Worm (Caenorhabditis elegans) whole organism, late embryonic: Measurements from ENCODE around the gene C47E12.10.

ENCODE experiments used
- F13H6.1 ChIP-seq: sonication (generic microtip); optimal IDR thresholded peaks from 2 replicates; lab custom pipeline; 2016; ENCODE audit warnings: missing genetic modification characterization, missing compliant biosample characterization
- K02D7.2 ChIP-seq: sonication (generic microtip); optimal IDR thresholded peaks from 2 replicates; lab custom pipeline; 2017; ENCODE audit warnings: mild to moderate bottlenecking, missing genetic modification characterization, missing compliant biosample characterization
- ahr-1 ChIP-seq: sonication (generic microtip); optimal IDR thresholded peaks from 2 replicates; lab custom pipeline; 2016; ENCODE audit warnings: missing genetic modification characterization, missing compliant biosample characterization
- ceh-14 ChIP-seq: sonication (generic microtip); optimal IDR thresholded peaks from 2 replicates; lab custom pipeline; 2016; ENCODE audit warnings: missing genotype, missing genetic modification characterization, missing compliant biosample characterization
- ceh-18 ChIP-seq: sonication (generic microtip); optimal IDR thresholded peaks from 2 replicates; lab custom pipeline; 2016; ENCODE audit warnings: missing genetic modification characterization, missing compliant biosample characterization
- ceh-19 ChIP-seq: fragments of 200-800 bp; sonication (Bioruptor generic); optimal IDR thresholded peaks from 2 replicates; lab custom pipeline; 2018; ENCODE audit warnings: mild to moderate bottlenecking, missing genetic modification characterization, missing compliant biosample characterization
- ceh-22 ChIP-seq: sonication (generic microtip); optimal IDR thresholded peaks from 2 replicates; lab custom pipeline; 2017; ENCODE audit warnings: missing biosample characterization, missing genetic modification characterization
- ceh-24 ChIP-seq: sonication (generic microtip); optimal IDR thresholded peaks from 2 replicates; lab custom pipeline; 2016; ENCODE audit warnings: mild to moderate bottlenecking, missing genetic modification characterization, missing compliant biosample characterization
- ceh-34 ChIP-seq: sonication (generic microtip); optimal IDR thresholded peaks from 2 replicates; lab custom pipeline; 2016; ENCODE audit warnings: mild to moderate bottlenecking, missing genetic modification characterization, missing compliant biosample characterization
- ceh-45 ChIP-seq: fragments of 200-800 bp; sonication (Bioruptor generic); IDR thresholded peaks from 2 replicates; pipeline ENCODE4 v1.3.6; 2022; ENCODE audit warnings: missing genetic modification reagents, missing genetic modification characterization, missing compliant biosample characterization
- ceh-9 ChIP-seq: sonication (generic microtip); optimal IDR thresholded peaks from 2 replicates; lab custom pipeline; 2016; ENCODE audit warnings: mild to moderate bottlenecking, missing genetic modification characterization, inconsistent platforms, missing compliant biosample characterization
- elt-2 ChIP-seq: sonication (generic microtip); optimal IDR thresholded peaks from 2 replicates; lab custom pipeline; 2016; ENCODE audit warnings: missing genetic modification reagents, missing genetic modification characterization, missing compliant biosample characterization
- elt-4 ChIP-seq: sonication (generic microtip); optimal IDR thresholded peaks from 2 replicates; lab custom pipeline; 2016; ENCODE audit warnings: missing genetic modification characterization, missing compliant biosample characterization
- ets-4 ChIP-seq: sonication (generic microtip); optimal IDR thresholded peaks from 2 replicates; lab custom pipeline; 2016; ENCODE audit warnings: missing genetic modification characterization, missing compliant biosample characterization
- eyg-1 ChIP-seq: sonication (generic microtip); optimal IDR thresholded peaks from 2 replicates; lab custom pipeline; 2016; ENCODE audit warnings: missing genotype, missing genetic modification characterization, missing compliant biosample characterization
- fkh-10 ChIP-seq: fragments of 150-350 bp; optimal IDR thresholded peaks from 2 replicates; lab custom pipeline; 2014; ENCODE audit warnings: missing biosample characterization, missing genetic modification reagents, missing genetic modification characterization
- fkh-6 ChIP-seq: sonication (generic microtip); optimal IDR thresholded peaks from 2 replicates; lab custom pipeline; 2016; ENCODE audit warnings: missing genetic modification characterization, missing compliant biosample characterization
- gmeb-2 ChIP-seq: sonication (generic microtip); optimal IDR thresholded peaks from 2 replicates; lab custom pipeline; 2016; ENCODE audit warnings: missing genetic modification characterization, inconsistent platforms, missing compliant biosample characterization
- hlh-13 ChIP-seq: fragments of 200-800 bp; sonication (Bioruptor generic); optimal IDR thresholded peaks from 2 replicates; lab custom pipeline; 2018; ENCODE audit warnings: mild to moderate bottlenecking, missing genetic modification characterization, missing compliant biosample characterization
- hlh-15 ChIP-seq: sonication (generic microtip); optimal IDR thresholded peaks from 2 replicates; lab custom pipeline; 2016; ENCODE audit warnings: missing genetic modification characterization, missing compliant biosample characterization
- hlh-8 ChIP-seq: sonication (generic microtip); optimal IDR thresholded peaks from 2 replicates; lab custom pipeline; 2016; ENCODE audit warnings: missing genotype, missing genetic modification characterization, missing compliant biosample characterization
- lin-11 ChIP-seq: fragments of 200-800 bp; sonication (Bioruptor generic); optimal IDR thresholded peaks from 2 replicates; lab custom pipeline; 2018; ENCODE audit warnings: mild to moderate bottlenecking, missing genetic modification characterization, missing compliant biosample characterization
- madf-2 ChIP-seq: sonication (generic microtip); optimal IDR thresholded peaks from 2 replicates; lab custom pipeline; 2017; ENCODE audit warnings: missing genetic modification characterization, missing compliant biosample characterization
- mec-3 ChIP-seq: sonication (generic microtip); optimal IDR thresholded peaks from 2 replicates; lab custom pipeline; 2016; ENCODE audit warnings: borderline replicate concordance, missing genetic modification characterization, missing compliant biosample characterization
- npax-4 ChIP-seq: sonication (generic microtip); optimal IDR thresholded peaks from 2 replicates; lab custom pipeline; 2016; ENCODE audit warnings: missing genetic modification characterization, missing compliant biosample characterization
- odd-2 ChIP-seq: sonication (generic microtip); optimal IDR thresholded peaks from 2 replicates; lab custom pipeline; 2017; ENCODE audit warnings: antibody characterized with exemption, mild to moderate bottlenecking, missing genetic modification characterization, missing compliant biosample characterization
- pag-3 ChIP-seq: sonication (generic microtip); optimal IDR thresholded peaks from 2 replicates; lab custom pipeline; 2016; ENCODE audit warnings: missing compliant biosample characterization, missing genetic modification characterization, borderline replicate concordance
- pat-9 ChIP-seq: fragments of 200-800 bp; sonication (Bioruptor generic); optimal IDR thresholded peaks from 2 replicates; lab custom pipeline; 2018; ENCODE audit warnings: mild to moderate bottlenecking, missing genetic modification characterization, moderate library complexity, missing compliant biosample characterization
- pax-1 ChIP-seq: fragments of 150-350 bp; optimal IDR thresholded peaks from 2 replicates; lab custom pipeline; 2014; ENCODE audit warnings: missing biosample characterization, missing genetic modification characterization
- pha-2 ChIP-seq: sonication (generic microtip); optimal IDR thresholded peaks from 2 replicates; lab custom pipeline; 2017; ENCODE audit warnings: mild to moderate bottlenecking, missing genetic modification characterization, missing compliant biosample characterization
- pha-4 ChIP-seq: fragments of 150-350 bp; optimal IDR thresholded peaks from 2 replicates; lab custom pipeline; 2018; ENCODE audit warnings: missing biosample characterization, missing genetic modification reagents, missing genetic modification characterization
- pqm-1 ChIP-seq: sonication (generic microtip); optimal IDR thresholded peaks from 2 replicates; lab custom pipeline; 2016; ENCODE audit warnings: missing genetic modification characterization, missing compliant biosample characterization
- ref-2 ChIP-seq: sonication (generic microtip); optimal IDR thresholded peaks from 2 replicates; lab custom pipeline; 2016; ENCODE audit warnings: missing genetic modification characterization, missing compliant biosample characterization
- sox-2 ChIP-seq: fragments of 200-800 bp; sonication (Bioruptor generic); IDR thresholded peaks from 2 replicates; pipeline ENCODE4 v1.3.6; 2022; ENCODE audit warnings: missing genetic modification reagents, missing genetic modification characterization, missing compliant biosample characterization
- sox-4 ChIP-seq: sonication (generic microtip); optimal IDR thresholded peaks from 2 replicates; lab custom pipeline; 2017; ENCODE audit warnings: mild to moderate bottlenecking, missing genetic modification characterization, inconsistent platforms, missing compliant biosample characterization
- unc-3 ChIP-seq, 2 experiments: fragments of 200-800 bp in 1 of 2; sonication (Bioruptor generic) in 1 of 2; sonication (generic microtip) in 1 of 2; conservative IDR thresholded peaks in 1 of 2; optimal IDR thresholded peaks in 1 of 2; 2 replicates each; pipeline versions ENCODE4 v1.3.6 to Lab custom; 2016 to 2022; ENCODE audit warnings: missing compliant biosample characterization in 2 of 2, missing genetic modification characterization in 2 of 2, missing genetic modification reagents in 1 of 2
- unc-86 ChIP-seq: sonication (generic microtip); optimal IDR thresholded peaks from 2 replicates; lab custom pipeline; 2016; ENCODE audit warnings: missing genetic modification characterization, missing compliant biosample characterization

C47E12.10 gene

ce11 chrIV:9963945-9964344, 8.7 kb upstream of the C47E12.10 start, which contains the start of gene T13H10.2:
Gene T13H10.2 (plus strand): TSS chrIV:9964245.
- TF ChIP-seq elt-4 (tag; lab: Kevin White, UChicago) (no peak), pha-2 (tag; lab: Kevin White, UChicago) (no peak), eyg-1 (no peak), ceh-14 (no peak), unc-86 (no peak), hlh-15 (no peak), pax-1 (tag; lab: Kevin White, UChicago) (no peak), ceh-19 (GFP tag; lab: Kevin White, UChicago) (no peak), ceh-34 (no peak), sox-4 (tag; lab: Kevin White, UChicago) (no peak), sox-2 (no peak), odd-2 (no peak), elt-2 (tag; lab: Kevin White, UChicago) (no peak)

ce11 chrIV:9969081-9969480, 3.5 kb upstream of the C47E12.10 start, which contains the start of the genes kin-5 and C47E12.11:
Gene kin-5 (minus strand): TSS chrIV:9969181.
Gene C47E12.11 (plus strand): TSS chrIV:9969400.
- TF ChIP-seq ceh-9 (tag; lab: Kevin White, UChicago), result no peak
- no peak for TF ChIP-seq K02D7.2 (tag; lab: Kevin White, UChicago)
- no peak for TF ChIP-seq ceh-18 (tag; lab: Kevin White, UChicago)
- TF ChIP-seq pha-2 (tag; lab: Kevin White, UChicago), result no peak
- no peak for TF ChIP-seq mec-3 (tag; lab: Kevin White, UChicago)
- no peak for TF ChIP-seq npax-4
- TF ChIP-seq pat-9 (tag; lab: Kevin White, UChicago), result no peak
- no peak for TF ChIP-seq unc-86
- TF ChIP-seq unc-3 (GFP tag; conservative IDR thresholded peaks at IDR 0.05; lab: Robert Waterston, UW), result no peak
- no peak for TF ChIP-seq unc-3 (tag; optimal IDR thresholded peaks at IDR 0.05; lab: Kevin White, UChicago)

- no peak for TF ChIP-seq unc-86
- TF ChIP-seq pqm-1 (tag; lab: Kevin White, UChicago), result no peak
- no peak for TF ChIP-seq eyg-1
- no peak for TF ChIP-seq unc-3 (GFP tag; conservative IDR thresholded peaks at IDR 0.05; lab: Robert Waterston, UW)
- no peak for TF ChIP-seq unc-3 (tag; optimal IDR thresholded peaks at IDR 0.05; lab: Kevin White, UChicago)
- TF ChIP-seq mec-3 (tag; lab: Kevin White, UChicago), result no peak
- TF ChIP-seq ceh-24 (tag; lab: Kevin White, UChicago), result no peak
- TF ChIP-seq gmeb-2, result no peak
- no peak for TF ChIP-seq ceh-45 (GFP tag; lab: Robert Waterston, UW)
- TF ChIP-seq hlh-13 (GFP tag; lab: Kevin White, UChicago), result no peak
- no peak for TF ChIP-seq ceh-22 (tag; lab: Kevin White, UChicago)
- no peak for TF ChIP-seq madf-2
- TF ChIP-seq hlh-8 (tag; lab: Kevin White, UChicago), result no peak
- TF ChIP-seq fkh-6 (tag; lab: Kevin White, UChicago), result no peak
Observed at ce11 chrIV:9974392-9974791, 1.8 kb downstream of the C47E12.10 start, which contains the start of gene C47E12.9. Gene C47E12.9 (plus strand): TSS chrIV:9974692.

ce11 chrIV:9976284-9976683, 3.7 kb downstream of the C47E12.10 start, which contains the start of gene C47E12.14:
Gene C47E12.14 (minus strand): TSS chrIV:9976384.
- TF ChIP-seq ref-2 (tag; lab: Kevin White, UChicago) (no peak), lin-11 (no peak), fkh-10 (no peak), pax-1 (tag; lab: Kevin White, UChicago) (no peak), ets-4 (no peak), hlh-15 (no peak), pha-4 (tag; lab: Kevin White, UChicago) (no peak), F13H6.1 (tag; lab: Kevin White, UChicago) (no peak), sox-4 (tag; lab: Kevin White, UChicago) (no peak), ahr-1 (tag; lab: Kevin White, UChicago) (no peak), pag-3 (tag; lab: Kevin White, UChicago) (no peak)
- TF ChIP-seq, all 69 proteins: peak for 0
